Worm (Caenorhabditis elegans) whole organism, early embryonic: ENCODE measurements around the gene R160.6.
"Not testable (repeated sequence)": the region's sequence is repeated elsewhere in the genome, so short reads cannot be mapped to it uniquely, and the experiment has no call there.

ENCODE experiments used
- ceh-36 ChIP-seq: sonication (generic microtip); optimal IDR thresholded peaks from 2 replicates; lab custom pipeline; 2016; ENCODE audit warnings: missing genetic modification characterization, inconsistent platforms, missing compliant biosample characterization
- hmg-4 ChIP-seq: fragments of 200-800 bp; sonication (Bioruptor generic); optimal IDR thresholded peaks from 2 replicates; lab custom pipeline; 2018; ENCODE audit warnings: mild to moderate bottlenecking, missing genetic modification characterization, missing compliant biosample characterization
- hnd-1 ChIP-seq: sonication (generic microtip); optimal IDR thresholded peaks from 2 replicates; lab custom pipeline; 2016; ENCODE audit warnings: missing genetic modification characterization, missing compliant biosample characterization
- pes-1 ChIP-seq: fragments of 200-800 bp; sonication (Bioruptor generic); IDR thresholded peaks from 2 replicates; pipeline ENCODE4 v1.3.6; 2022; ENCODE audit warnings: missing genetic modification reagents, missing genetic modification characterization, missing compliant biosample characterization
- sea-1 ChIP-seq: fragments of 200-800 bp; sonication (Bioruptor generic); conservative IDR thresholded peaks from 2 replicates; pipeline ENCODE4 v1.3.6; 2022; ENCODE audit warnings: missing genetic modification characterization, missing compliant biosample characterization

ce11 chrX:4335950-4336349 is 37.1 kb downstream of the R160.6 start, which contains the start of gene cst-2:
- TF ChIP-seq ceh-36 (tag; lab: Kevin White, UChicago); pes-1 (GFP tag; lab: Robert Waterston, UW); hnd-1 (tag; lab: Kevin White, UChicago); sea-1; hmg-4 (GFP tag; lab: Kevin White, UChicago): not testable (repeated sequence)
